Fruit fly (Drosophila melanogaster): ENCODE measurements around the gene CG6178.

Gene CG6178

DNA sequence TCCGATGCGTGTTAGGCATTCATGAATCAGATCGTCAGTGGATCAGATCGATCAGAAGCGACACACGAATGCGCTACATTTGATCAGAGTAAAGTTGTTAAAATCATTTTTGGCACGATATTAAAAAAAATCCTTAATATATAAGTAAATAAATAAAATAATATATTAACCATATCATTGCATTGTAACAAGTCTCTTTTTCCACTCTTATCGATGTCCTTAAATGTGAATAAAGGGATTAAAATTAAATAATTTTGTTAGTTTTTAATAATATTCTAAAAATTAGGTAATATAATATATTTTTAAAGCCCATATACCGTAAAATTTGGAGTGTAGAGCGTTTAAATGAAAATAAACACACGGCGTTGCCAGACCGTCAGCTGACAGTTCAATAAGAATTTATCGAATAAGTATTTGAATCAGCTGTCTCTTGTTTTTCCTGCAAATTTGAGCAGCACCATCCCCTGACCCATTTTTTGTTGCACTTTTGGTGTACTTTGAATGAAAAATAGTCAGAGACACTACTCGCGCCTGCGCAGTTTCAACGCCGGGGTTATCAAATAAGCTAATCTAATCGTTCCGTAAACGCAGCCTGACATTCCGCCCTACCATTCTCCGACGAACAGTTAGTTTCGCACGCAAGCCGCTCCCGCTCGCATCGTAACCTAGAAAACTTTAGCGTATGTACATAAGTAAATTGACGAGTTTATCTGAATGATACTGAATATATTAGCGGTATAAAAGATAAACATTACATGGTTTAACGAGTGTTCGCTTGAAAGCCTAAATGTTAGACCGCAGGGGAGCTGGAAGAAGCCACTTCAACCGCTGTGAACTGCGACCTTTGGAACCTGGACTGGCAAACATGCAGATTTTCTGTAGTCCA is at the start of gene CG6178, which contains the start of gene p38a:
Gene CG6178, plus strand, starts transcription at position 424 of the 886 bp plus-strand sequence.
Gene p38a, minus strand, starts transcription at position 398 of the 886 bp plus-strand sequence.
- TF ChIP-seq usp (GFP tag; optimal IDR thresholded peaks at IDR 0.05) = no peak
- TF ChIP-seq CG8478 (optimal IDR thresholded peaks at IDR 0.05) = no peak
- TF ChIP-seq Dll (optimal IDR thresholded peaks at IDR 0.05) = no peak
- no peak for TF ChIP-seq psq (optimal IDR thresholded peaks at IDR 0.05)
- TF ChIP-seq EcR (GFP tag; optimal IDR thresholded peaks at IDR 0.05) = no peak
- TF ChIP-seq pan (optimal IDR thresholded peaks at IDR 0.05) = no peak

DNA sequence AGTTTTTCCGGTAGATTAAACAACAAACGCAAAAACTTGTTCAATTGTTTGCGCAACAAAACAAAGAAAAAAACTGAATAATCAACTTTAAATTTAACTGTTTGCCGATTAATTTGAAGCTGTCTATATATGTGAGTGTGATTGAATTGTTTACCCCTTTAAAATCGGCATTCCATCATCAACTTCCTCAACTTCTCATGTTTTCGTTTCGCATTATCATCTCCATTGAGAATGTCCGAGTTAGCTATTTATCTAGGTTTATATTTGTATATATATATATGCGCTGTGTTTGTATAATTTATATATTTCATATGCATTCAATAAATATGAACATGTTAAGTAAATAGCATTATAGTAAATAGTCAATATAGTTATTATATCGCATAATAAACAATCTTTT is 49.8 kb upstream of the CG6178 start:
- TF ChIP-seq EcR (GFP tag; optimal IDR thresholded peaks at IDR 0.05) (no peak), psq (optimal IDR thresholded peaks at IDR 0.05) (no peak)

DNA sequence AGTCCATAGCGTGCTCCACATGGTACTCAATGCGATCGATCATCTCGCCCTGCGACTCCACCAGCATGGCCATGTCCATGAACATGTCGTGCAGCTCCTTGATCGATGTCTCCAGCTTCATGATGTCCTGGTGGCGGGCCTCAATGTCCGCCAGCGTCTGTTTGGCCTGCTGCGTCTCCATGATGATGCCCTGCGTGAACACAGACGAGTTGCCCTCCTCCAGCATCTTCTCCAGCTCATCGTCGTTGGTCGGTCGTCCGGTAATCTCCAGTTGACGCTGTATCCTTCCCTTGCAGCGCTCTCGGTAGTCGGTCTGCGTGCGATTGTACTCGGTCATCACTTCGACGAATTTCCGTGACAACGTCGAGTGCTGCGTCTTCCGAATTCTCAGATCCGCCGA is 48.4 kb upstream of the CG6178 start:
- TF ChIP-seq usp (GFP tag; optimal IDR thresholded peaks at IDR 0.05) (no peak), EcR (GFP tag; optimal IDR thresholded peaks at IDR 0.05) (no peak), pan (optimal IDR thresholded peaks at IDR 0.05) (no peak), psq (optimal IDR thresholded peaks at IDR 0.05) (no peak), Dll (optimal IDR thresholded peaks at IDR 0.05) (no peak), CG8478 (optimal IDR thresholded peaks at IDR 0.05) (no peak)

DNA sequence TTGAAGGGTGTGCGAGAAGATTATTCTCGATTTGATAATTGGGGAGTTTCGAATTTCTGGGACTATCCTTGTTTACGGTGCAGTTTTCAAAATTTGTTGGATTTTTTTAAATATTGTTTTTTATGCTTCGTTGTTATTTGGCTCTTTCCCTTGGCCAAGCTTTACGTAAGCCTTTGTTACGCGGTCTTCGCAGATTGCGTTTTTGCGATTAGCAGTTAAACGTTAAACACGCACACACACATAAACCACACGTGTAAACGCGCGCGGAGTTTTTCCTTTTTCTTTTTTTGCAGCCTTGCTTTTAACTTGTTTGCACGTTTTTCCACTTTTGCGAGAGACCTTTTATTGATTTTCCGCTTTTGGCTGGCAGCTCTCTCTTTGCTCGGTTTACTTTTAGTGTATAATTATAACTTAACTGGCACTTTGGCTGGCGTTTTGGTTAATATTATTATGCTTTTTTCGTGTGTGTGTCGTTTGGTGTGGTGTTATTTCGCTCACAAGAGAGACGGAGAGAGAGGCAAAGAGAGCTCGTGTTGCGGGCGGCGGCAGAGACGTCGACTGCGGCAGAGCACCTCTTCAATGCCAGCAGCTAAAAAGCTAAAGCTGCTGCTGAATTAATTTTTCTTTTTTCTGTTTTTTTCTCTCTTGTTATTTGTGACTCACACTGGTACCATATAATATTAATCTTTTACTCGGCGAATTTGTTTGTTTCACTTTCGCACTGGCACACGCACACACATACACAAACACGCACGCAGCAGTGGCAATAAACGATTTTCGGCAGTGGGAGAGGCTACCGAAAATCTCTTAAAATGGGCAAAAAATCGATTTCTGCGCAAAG is 47.5 kb upstream of the CG6178 start:
- TF ChIP-seq CG8478 (optimal IDR thresholded peaks at IDR 0.05) (no peak), EcR (GFP tag; optimal IDR thresholded peaks at IDR 0.05) (no peak), psq (optimal IDR thresholded peaks at IDR 0.05) (no peak), usp (GFP tag; optimal IDR thresholded peaks at IDR 0.05) (no peak), pan (optimal IDR thresholded peaks at IDR 0.05) (no peak), Dll (optimal IDR thresholded peaks at IDR 0.05) (no peak)

DNA sequence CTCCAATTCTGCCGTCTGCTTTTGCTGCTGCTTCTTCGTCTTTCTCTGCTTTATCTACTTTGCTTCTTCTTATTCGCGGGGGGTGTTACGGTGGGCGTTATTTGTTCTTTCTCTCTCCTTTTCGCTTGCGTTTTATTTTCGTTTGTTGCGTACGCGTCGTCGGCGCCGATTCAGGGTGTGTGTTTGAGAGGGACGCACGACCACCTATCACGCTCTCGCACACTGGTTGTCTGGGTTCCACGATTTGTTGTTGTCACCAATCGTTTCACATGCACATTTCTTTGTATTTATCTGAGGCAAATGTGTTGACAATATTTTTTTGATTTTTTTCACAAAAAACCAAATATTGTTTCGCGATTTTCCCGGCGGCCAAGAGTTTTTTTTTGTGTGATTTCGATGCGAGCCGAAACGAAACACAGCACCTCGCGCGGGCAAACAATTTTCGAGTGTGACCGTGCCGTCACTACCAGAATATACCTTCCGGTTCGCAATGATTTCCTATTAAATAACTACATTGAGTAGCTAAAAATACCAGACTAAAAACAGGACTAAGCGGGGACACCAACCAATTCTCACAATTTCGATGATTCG is 46.7 kb upstream of the CG6178 start, which contains the start of gene Syx1A:
Gene Syx1A, minus strand, starts transcription at position 452 of the 591 bp plus-strand sequence.
- no peak for TF ChIP-seq psq (optimal IDR thresholded peaks at IDR 0.05)
- no peak for TF ChIP-seq pan (optimal IDR thresholded peaks at IDR 0.05)
- TF ChIP-seq EcR (GFP tag; optimal IDR thresholded peaks at IDR 0.05) = no peak

DNA sequence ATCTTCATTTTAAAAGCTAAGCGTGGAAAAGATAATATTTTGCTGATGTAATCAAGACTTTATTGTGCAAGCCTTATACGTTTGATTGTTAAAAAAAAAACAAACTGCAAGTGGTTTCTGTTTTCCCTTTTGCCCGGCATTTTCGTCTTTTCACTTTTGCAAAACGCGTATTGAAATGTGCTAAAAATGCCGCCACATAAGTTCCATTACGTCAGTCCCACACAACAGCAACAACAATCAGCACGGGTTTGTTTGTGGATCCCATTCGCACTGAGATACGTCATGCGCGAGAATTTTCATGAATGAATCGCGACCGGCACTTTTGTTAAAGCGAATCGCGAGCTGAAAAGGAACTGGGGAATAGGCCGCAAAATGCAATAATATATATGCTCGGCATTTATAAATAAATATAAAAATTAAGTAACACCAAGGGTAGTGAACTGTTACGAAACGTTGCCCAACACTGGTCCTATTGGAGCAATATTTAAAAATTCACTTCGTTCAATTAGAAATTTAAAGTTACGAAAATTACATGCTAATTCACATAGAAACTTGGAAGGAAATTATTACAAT is 46.0 kb upstream of the CG6178 start:
- TF ChIP-seq CG8478 (optimal IDR thresholded peaks at IDR 0.05) = no peak

DNA sequence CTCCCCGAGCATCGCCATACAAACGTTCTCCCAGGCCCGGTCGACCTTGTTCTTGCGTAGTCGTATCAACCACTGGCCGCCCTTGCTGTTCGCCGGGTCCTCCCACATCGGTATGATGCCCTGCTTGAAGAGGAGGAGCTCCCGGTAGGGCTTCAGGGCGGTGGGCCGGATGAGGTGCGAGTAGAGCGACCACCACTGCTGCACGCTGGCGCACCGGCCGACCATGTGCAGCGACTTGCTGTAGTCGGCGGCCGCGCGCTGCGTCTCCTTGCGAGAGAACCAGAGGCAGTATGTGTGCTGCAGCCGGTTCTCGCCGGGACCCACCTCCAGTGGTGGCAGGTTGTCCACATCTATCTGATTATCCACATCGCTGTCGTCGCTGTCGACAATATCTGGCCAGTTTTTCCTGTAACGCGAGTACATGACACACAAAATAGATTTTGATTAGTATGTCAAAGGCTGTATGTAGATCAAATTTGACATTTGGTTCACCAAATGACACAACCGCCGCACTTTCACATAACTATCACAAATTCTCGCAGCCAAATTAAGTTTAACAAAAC is 45.2 kb upstream of the CG6178 start, which contains the start of gene CG10694:
Gene CG10694, plus strand, starts transcription at position 513 of the 563 bp plus-strand sequence.
- TF ChIP-seq psq (optimal IDR thresholded peaks at IDR 0.05) = no peak
- no peak for TF ChIP-seq Dll (optimal IDR thresholded peaks at IDR 0.05)
- no peak for TF ChIP-seq pan (optimal IDR thresholded peaks at IDR 0.05)
- no peak for TF ChIP-seq EcR (GFP tag; optimal IDR thresholded peaks at IDR 0.05)
- no peak for TF ChIP-seq usp (GFP tag; optimal IDR thresholded peaks at IDR 0.05)
- no peak for TF ChIP-seq CG8478 (optimal IDR thresholded peaks at IDR 0.05)

DNA sequence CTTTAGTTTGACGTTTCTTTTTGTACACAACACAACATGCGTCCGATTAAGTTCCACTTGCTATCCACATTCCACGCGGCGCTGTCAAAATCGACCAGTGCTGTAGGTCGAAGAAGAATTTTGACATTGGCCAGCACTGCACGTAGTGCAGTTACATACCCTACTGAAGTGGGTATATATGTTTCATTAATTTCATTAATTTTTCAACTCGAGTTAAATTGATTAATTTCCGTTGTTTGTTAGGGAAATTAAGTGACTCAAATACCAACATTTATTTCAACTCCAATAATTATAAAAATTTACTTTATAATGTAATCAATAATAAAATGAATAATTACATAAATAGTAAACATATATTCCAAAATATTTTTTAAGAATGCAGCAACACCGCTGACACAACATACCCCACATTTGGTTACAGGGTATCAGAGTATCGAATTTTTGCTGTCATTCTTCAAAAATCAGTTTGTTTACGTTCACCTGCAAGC is 43.2 kb upstream of the CG6178 start, which contains the start of the genes eIF4EHP and CG18428:
Gene eIF4EHP, minus strand, starts transcription at position 59 of the 488 bp plus-strand sequence.
Gene CG18428, plus strand, starts transcription at position 435 of the 488 bp plus-strand sequence.
- no peak for TF ChIP-seq CG8478 (optimal IDR thresholded peaks at IDR 0.05)
- peak; percentile 96 for TF ChIP-seq pan (optimal IDR thresholded peaks at IDR 0.05)
- TF ChIP-seq psq (optimal IDR thresholded peaks at IDR 0.05) = no peak

DNA sequence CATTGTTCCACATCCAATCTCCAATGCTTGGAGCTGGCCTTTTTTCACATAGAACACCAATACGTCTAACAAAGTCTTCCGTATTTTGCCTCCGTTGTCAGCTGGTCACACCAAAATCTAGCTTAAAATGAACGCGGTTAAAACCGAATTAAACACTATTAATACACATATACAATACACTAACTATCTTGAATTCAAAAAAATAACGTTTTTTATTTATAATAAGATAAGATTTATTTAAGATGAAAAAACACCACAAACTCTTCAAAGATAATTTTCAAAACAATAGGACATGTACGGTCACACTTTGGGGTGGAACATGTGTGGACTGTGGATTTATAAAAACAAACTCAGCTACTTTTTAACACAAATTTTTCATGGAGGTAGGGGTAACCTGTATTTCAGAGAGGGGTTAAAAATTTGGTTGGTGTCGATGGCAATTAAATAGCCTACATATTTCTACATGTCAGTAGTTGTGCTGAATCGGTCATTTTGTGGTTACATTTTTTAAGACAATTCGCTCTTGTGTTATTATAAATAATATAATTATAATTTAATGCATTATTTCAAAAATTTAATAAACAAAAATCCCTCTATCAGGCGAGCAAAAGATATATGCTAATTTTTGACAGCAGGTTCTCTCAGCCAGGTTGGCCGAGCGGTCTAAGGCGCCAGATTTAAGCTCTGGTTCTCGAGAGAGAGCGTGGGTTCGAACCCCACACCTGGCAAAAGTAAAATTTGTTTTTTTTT is 39.7 kb upstream of the CG6178 start, which contains the start of gene CG13605:
Gene CG13605, minus strand, starts transcription at position 70 of the 750 bp plus-strand sequence.
- TF ChIP-seq usp (GFP tag; optimal IDR thresholded peaks at IDR 0.05) (no peak), psq (optimal IDR thresholded peaks at IDR 0.05) (no peak), EcR (GFP tag; optimal IDR thresholded peaks at IDR 0.05) (no peak), Dll (optimal IDR thresholded peaks at IDR 0.05) (no peak), CG8478 (optimal IDR thresholded peaks at IDR 0.05) (no peak), pan (optimal IDR thresholded peaks at IDR 0.05) (no peak)

DNA sequence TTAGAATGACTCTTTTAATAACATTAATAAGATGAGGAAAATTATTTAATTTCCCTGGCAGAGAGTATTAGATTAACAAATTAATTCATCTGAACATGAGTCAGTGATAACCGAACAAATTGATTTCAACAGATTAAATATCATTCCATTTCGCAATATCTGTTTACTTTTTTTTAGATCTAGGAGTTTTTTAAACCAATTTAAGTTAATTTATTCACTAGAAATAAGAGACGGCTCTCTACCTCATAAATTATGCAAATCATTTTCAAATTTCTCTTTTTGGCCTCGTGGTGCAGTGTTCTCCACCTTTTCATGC is 39.1 kb upstream of the CG6178 start, which contains the start of gene Root:
Gene Root, plus strand, starts transcription at position 217 of the 316 bp plus-strand sequence.
- TF ChIP-seq Dll (optimal IDR thresholded peaks at IDR 0.05) (no peak), EcR (GFP tag; optimal IDR thresholded peaks at IDR 0.05) (no peak), CG8478 (optimal IDR thresholded peaks at IDR 0.05) (no peak), usp (GFP tag; optimal IDR thresholded peaks at IDR 0.05) (no peak), pan (optimal IDR thresholded peaks at IDR 0.05) (no peak), psq (optimal IDR thresholded peaks at IDR 0.05) (no peak)

DNA sequence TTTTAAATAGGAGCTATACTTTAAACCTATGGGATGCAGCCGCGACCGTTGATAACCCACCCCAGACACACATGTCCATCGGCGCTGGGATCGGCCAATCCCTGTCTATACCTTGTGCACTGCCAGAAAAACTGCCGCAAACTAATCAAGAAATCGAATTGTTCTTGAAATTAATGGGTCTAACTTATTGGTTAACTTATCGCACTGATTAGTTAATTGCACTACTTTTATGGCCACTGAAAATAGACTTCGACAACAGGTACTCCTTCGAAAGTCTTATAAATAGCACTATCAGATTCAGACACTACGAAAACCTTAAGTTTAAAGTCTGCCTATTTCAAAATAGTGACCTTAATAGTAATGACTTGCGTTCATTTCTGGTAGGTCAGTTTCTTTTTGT is 36.0 kb upstream of the CG6178 start, which contains the start of gene CG13607:
Gene CG13607, minus strand, starts transcription at position 143 of the 400 bp plus-strand sequence.
- TF ChIP-seq EcR (GFP tag; optimal IDR thresholded peaks at IDR 0.05) (no peak), usp (GFP tag; optimal IDR thresholded peaks at IDR 0.05) (no peak), CG8478 (optimal IDR thresholded peaks at IDR 0.05) (no peak), psq (optimal IDR thresholded peaks at IDR 0.05) (no peak), pan (optimal IDR thresholded peaks at IDR 0.05) (no peak), Dll (optimal IDR thresholded peaks at IDR 0.05) (no peak)
